Worm (Caenorhabditis elegans) whole organism, L2 larva: Measurements from ENCODE around the gene ints-13.

Experiments
- C34F6.9 ChIP-seq: fragments of 150-350 bp; optimal IDR thresholded peaks from 2 replicates; lab custom pipeline; 2014; ENCODE audit warnings: missing biosample characterization, missing genetic modification characterization
- F13H6.1 ChIP-seq: sonication (generic microtip); optimal IDR thresholded peaks from 2 replicates; lab custom pipeline; 2016; ENCODE audit warnings: missing genetic modification characterization, missing compliant biosample characterization
- Y55F3AM.14 ChIP-seq: fragments of 200-800 bp; sonication (Bioruptor generic); optimal IDR thresholded peaks from 2 replicates; lab custom pipeline; 2018; ENCODE audit warnings: mild to moderate bottlenecking, missing genetic modification characterization, missing compliant biosample characterization
- alr-1 ChIP-seq: fragments of 150-350 bp; optimal IDR thresholded peaks from 2 replicates; lab custom pipeline; 2014; ENCODE audit warnings: missing biosample characterization, missing genetic modification characterization
- aly-2 ChIP-seq: fragments of 150-350 bp; optimal IDR thresholded peaks from 2 replicates; lab custom pipeline; 2014; ENCODE audit warnings: missing biosample characterization, missing genetic modification characterization
- ama-1 ChIP-seq: fragments of 150-350 bp; optimal IDR thresholded peaks from 2 replicates; lab custom pipeline; 2018; ENCODE audit warnings: inconsistent platforms
- ceh-16 ChIP-seq: fragments of 150-350 bp; optimal IDR thresholded peaks from 2 replicates; lab custom pipeline; 2014; ENCODE audit warnings: missing biosample characterization, missing genetic modification characterization
- crh-2 ChIP-seq: sonication (generic microtip); optimal IDR thresholded peaks from 2 replicates; lab custom pipeline; 2017; ENCODE audit warnings: missing biosample characterization, missing genetic modification characterization
- egl-27 ChIP-seq: sonication (generic microtip); optimal IDR thresholded peaks from 3 replicates; lab custom pipeline; 2017; ENCODE audit warnings: missing biosample characterization, missing genetic modification reagents, missing genetic modification characterization
- elt-1 ChIP-seq: fragments of 150-350 bp; optimal IDR thresholded peaks from 2 replicates; lab custom pipeline; 2014; ENCODE audit warnings: missing biosample characterization, missing genetic modification characterization
- elt-3 ChIP-seq: sonication (generic microtip); optimal IDR thresholded peaks from 2 replicates; lab custom pipeline; 2017; ENCODE audit warnings: missing biosample characterization, missing genetic modification characterization
- fos-1 ChIP-seq: fragments of 150-350 bp; optimal IDR thresholded peaks from 2 replicates; lab custom pipeline; 2014; ENCODE audit warnings: missing biosample characterization, missing genetic modification characterization
- gmeb-1 ChIP-seq: fragments of 150-350 bp; optimal IDR thresholded peaks from 2 replicates; lab custom pipeline; 2014; ENCODE audit warnings: missing biosample characterization, missing genetic modification characterization
- lin-11 ChIP-seq: fragments of 150-350 bp; sonication (generic microtip); optimal IDR thresholded peaks from 2 replicates; lab custom pipeline; 2014; ENCODE audit warnings: missing biosample characterization, missing genetic modification characterization, inconsistent platforms, mixed read lengths
- lin-13 ChIP-seq: fragments of 150-350 bp; optimal IDR thresholded peaks from 2 replicates; lab custom pipeline; 2014; ENCODE audit warnings: missing biosample characterization, missing genetic modification reagents, missing genetic modification characterization
- lin-39 ChIP-seq: fragments of 150-350 bp; optimal IDR thresholded peaks from 2 replicates; lab custom pipeline; 2014; ENCODE audit warnings: missing biosample characterization, missing genetic modification reagents, missing genetic modification characterization
- mab-5 ChIP-seq: fragments of 150-350 bp; optimal IDR thresholded peaks from 2 replicates; lab custom pipeline; 2014; ENCODE audit warnings: missing biosample characterization, missing genetic modification characterization
- mbf-1 ChIP-seq: sonication (generic microtip); optimal IDR thresholded peaks from 2 replicates; lab custom pipeline; 2017; ENCODE audit warnings: missing biosample characterization, missing genetic modification characterization
- nhr-10 ChIP-seq: sonication (generic microtip); optimal IDR thresholded peaks from 2 replicates; lab custom pipeline; 2017; ENCODE audit warnings: missing biosample characterization, missing genetic modification characterization
- nhr-12 ChIP-seq: fragments of 150-350 bp; optimal IDR thresholded peaks from 2 replicates; lab custom pipeline; 2014; ENCODE audit warnings: missing biosample characterization, missing genetic modification characterization
- nhr-129 ChIP-seq: fragments of 150-350 bp; optimal IDR thresholded peaks from 2 replicates; lab custom pipeline; 2014; ENCODE audit warnings: missing biosample characterization, missing genetic modification characterization
- nhr-21 ChIP-seq: fragments of 150-350 bp; optimal IDR thresholded peaks from 2 replicates; lab custom pipeline; 2014; ENCODE audit warnings: missing biosample characterization, missing genetic modification characterization
- nhr-237 ChIP-seq: fragments of 150-350 bp; optimal IDR thresholded peaks from 2 replicates; lab custom pipeline; 2014; ENCODE audit warnings: missing biosample characterization, missing genetic modification characterization
- nhr-25 ChIP-seq: fragments of 150-350 bp; sonication (generic microtip); optimal IDR thresholded peaks from 3 replicates; lab custom pipeline; 2014; ENCODE audit warnings: missing biosample characterization, missing genetic modification characterization
- nhr-6 ChIP-seq: fragments of 150-350 bp; optimal IDR thresholded peaks from 2 replicates; lab custom pipeline; 2014; ENCODE audit warnings: missing biosample characterization, missing genetic modification characterization
- nhr-77 ChIP-seq: fragments of 150-350 bp; optimal IDR thresholded peaks from 2 replicates; lab custom pipeline; 2014; ENCODE audit warnings: missing biosample characterization, missing genetic modification characterization
- sem-4 ChIP-seq: fragments of 150-350 bp; optimal IDR thresholded peaks from 2 replicates; lab custom pipeline; 2014; ENCODE audit warnings: missing biosample characterization, missing genetic modification reagents, missing genetic modification characterization
- sma-3 ChIP-seq: sonication (generic microtip); optimal IDR thresholded peaks from 2 replicates; lab custom pipeline; 2016; ENCODE audit warnings: missing genetic modification reagents, missing genetic modification characterization, missing compliant biosample characterization
- snpc-4 ChIP-seq: fragments of 150-350 bp; optimal IDR thresholded peaks from 2 replicates; lab custom pipeline; 2014; ENCODE audit warnings: missing biosample characterization, missing genetic modification characterization
- unc-39 ChIP-seq: fragments of 150-350 bp; optimal IDR thresholded peaks from 2 replicates; lab custom pipeline; 2014; ENCODE audit warnings: missing biosample characterization, missing genetic modification characterization
- unc-55 ChIP-seq: fragments of 150-350 bp; sonication (generic microtip); optimal IDR thresholded peaks from 3 replicates; lab custom pipeline; 2014; ENCODE audit warnings: missing biosample characterization, missing genetic modification reagents, missing genetic modification characterization
- unc-62 ChIP-seq: fragments of 150-350 bp; optimal IDR thresholded peaks from 2 replicates; lab custom pipeline; 2014; ENCODE audit warnings: missing biosample characterization, missing genetic modification reagents, missing genetic modification characterization
- ztf-4 ChIP-seq: fragments of 150-350 bp; optimal IDR thresholded peaks from 2 replicates; lab custom pipeline; 2014; ENCODE audit warnings: missing biosample characterization, missing genetic modification characterization

The ints-13 gene

DNA sequence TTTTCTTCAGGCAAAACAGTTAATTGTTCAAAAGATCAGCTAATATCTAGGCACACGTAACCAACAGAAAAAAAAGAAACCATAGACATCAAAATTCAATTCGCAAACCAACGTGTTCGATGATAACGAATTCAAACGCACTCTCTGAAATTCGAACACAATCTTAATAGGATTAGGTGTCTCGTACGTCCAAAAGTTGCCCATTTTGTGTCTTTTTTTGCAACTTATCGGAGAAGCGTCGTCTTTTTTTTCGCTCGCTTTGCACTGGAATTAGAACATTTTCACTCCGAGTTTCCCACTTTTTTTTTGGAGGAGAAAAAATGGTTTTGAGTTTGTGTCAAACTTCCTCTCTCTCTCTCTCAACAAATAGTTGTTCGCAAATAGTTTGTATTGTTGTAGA is 48.2 kb downstream of the ints-13 start:
- TF ChIP-seq Y55F3AM.14 (GFP tag; lab: Kevin White, UChicago): no peak

DNA sequence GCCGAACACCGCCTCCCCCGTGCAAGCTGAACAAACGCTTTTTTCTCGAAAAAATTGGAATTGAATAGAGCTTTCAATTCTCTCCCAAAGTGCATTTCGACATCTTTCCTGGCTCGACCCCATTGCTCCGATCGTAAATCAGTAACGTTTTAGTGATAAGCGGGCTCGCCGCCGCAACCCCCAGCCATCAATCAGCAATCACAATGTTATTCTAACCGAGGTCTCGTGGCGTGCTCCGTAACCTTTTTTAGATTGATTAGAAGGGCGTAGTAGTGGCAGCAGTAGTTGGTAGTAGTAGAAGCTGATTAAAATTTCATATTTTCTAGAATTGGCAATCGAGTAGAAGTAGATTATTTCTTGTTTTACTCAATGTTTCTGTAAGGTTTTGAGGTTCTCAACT is 49.9 kb downstream of the ints-13 start:
- no peak for TF ChIP-seq nhr-12
- TF ChIP-seq unc-62: no peak
- no peak for TF ChIP-seq lin-11 (tag; lab: Kevin White, UChicago)
- no peak for TF ChIP-seq snpc-4 (tag; lab: Kevin White, UChicago)
- no peak for TF ChIP-seq unc-39
- TF ChIP-seq aly-2 (tag; lab: Kevin White, UChicago): no peak
- no peak for TF ChIP-seq egl-27 (tag; lab: Kevin White, UChicago)
- no peak for TF ChIP-seq nhr-129 (tag; lab: Kevin White, UChicago)
- TF ChIP-seq ama-1 (lab: Kevin White, UChicago): no peak
- no peak for TF ChIP-seq sma-3 (GFP tag; lab: Kevin White, UChicago)
- no peak for TF ChIP-seq ztf-4
- TF ChIP-seq C34F6.9: no peak
- TF ChIP-seq nhr-77 (tag; lab: Kevin White, UChicago): no peak
- TF ChIP-seq alr-1 (tag; lab: Kevin White, UChicago): no peak
- no peak for TF ChIP-seq sem-4
- TF ChIP-seq fos-1 (tag; lab: Kevin White, UChicago): no peak
- TF ChIP-seq nhr-6 (tag; lab: Kevin White, UChicago): no peak
- no peak for TF ChIP-seq mab-5 (tag; lab: Kevin White, UChicago)
- no peak for TF ChIP-seq nhr-237 (tag; lab: Kevin White, UChicago)
- TF ChIP-seq lin-13 (GFP tag; lab: Kevin White, UChicago): no peak
- TF ChIP-seq, all 48 proteins: peak for 0

ce11 chrIV:186110-186509 is 51.1 kb downstream of the ints-13 start:
- peak; percentile 11 for TF ChIP-seq unc-55 (GFP tag; lab: Kevin White, UChicago)
- TF ChIP-seq gmeb-1: no peak
- peak; percentile 19 for TF ChIP-seq C34F6.9
- TF ChIP-seq, all 48 proteins: peak for 2

DNA sequence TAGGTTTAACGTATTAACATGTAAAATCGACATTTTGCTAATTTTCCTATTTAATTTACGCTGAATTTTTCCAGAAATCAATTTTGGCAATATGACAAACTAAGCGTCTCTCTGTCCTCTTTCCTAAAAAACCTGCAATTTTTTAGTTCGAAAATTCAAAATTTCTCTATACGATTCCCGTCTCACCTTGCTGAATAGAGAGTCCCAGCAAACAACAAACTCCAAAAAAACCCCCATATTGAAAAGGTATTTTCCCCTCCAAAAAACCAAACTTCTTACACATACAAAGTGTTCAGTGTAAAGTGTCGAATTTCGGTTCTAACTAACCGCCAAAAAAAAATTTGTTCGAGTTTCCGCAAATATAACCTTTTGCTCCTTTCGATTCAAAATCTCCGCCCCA is 53.1 kb downstream of the ints-13 start, which contains the start of gene pnc-1:
pnc-1 (plus strand) TSS at position 301 of the 400 bp plus-strand sequence.
- TF ChIP-seq mbf-1 (tag; lab: Kevin White, UChicago): no peak
- no peak for TF ChIP-seq lin-39 (tag; lab: Kevin White, UChicago)
- TF ChIP-seq nhr-129 (tag; lab: Kevin White, UChicago): no peak
- no peak for TF ChIP-seq elt-1 (tag; lab: Kevin White, UChicago)

DNA sequence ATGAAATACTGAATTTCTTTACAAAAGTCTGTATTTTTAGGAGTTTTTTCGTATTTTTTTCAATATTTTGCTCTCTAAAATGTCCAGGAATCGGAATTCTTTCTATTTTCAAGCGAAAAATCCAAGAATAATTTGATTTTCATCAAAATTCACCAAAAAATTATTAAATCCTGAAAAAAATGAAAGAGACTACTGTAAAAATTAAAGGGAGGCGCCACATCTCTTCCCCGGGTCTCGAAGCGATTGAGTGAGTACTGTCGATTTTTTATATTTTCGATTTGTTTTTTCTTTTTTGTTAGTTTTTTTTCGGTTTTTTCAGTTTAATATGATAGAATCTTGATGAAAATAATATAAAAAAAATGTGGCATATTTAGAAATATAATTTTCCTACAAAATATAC is 53.7 kb downstream of the ints-13 start:
- TF ChIP-seq ceh-16 (no peak), nhr-10 (tag; lab: Kevin White, UChicago) (no peak), fos-1 (tag; lab: Kevin White, UChicago) (no peak), egl-27 (tag; lab: Kevin White, UChicago) (no peak), C34F6.9 (no peak), nhr-237 (tag; lab: Kevin White, UChicago) (no peak), F13H6.1 (no peak), ztf-4 (no peak), elt-3 (tag; lab: Kevin White, UChicago) (no peak), Y55F3AM.14 (GFP tag; lab: Kevin White, UChicago) (no peak), alr-1 (tag; lab: Kevin White, UChicago) (no peak), nhr-77 (tag; lab: Kevin White, UChicago) (no peak), crh-2 (tag; lab: Kevin White, UChicago) (no peak), nhr-21 (no peak), unc-55 (GFP tag; lab: Kevin White, UChicago) (no peak), lin-13 (GFP tag; lab: Kevin White, UChicago) (no peak), gmeb-1 (no peak), nhr-25 (no peak), aly-2 (tag; lab: Kevin White, UChicago) (no peak)
